Fruit fly (Drosophila melanogaster): ENCODE data around the gene CG4440.

Gene CG4440

DNA sequence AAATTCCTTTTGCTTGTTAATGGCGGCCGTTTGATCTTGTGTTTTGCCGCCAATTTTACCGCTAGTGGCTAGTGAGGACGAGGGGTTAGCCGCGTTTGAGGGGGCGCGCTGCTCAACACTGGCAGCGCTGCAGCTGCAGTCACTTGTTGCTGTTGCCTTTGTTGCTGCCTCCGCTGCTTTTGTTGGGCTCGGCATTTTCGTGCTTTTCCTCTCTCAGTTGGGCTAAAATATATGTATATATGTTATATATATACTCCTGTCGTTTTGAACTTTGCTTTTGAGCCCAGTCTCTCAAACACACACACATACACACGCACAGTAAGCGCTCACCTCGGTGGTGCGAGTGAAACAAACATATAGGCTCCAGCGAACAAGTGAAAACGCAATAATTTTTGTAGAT, 4.9 kb upstream of the CG4440 start (continued):
- TF ChIP-seq oc (tag; optimal IDR thresholded peaks at IDR 0.05) (peak; percentile 19), chif (GFP tag; optimal IDR thresholded peaks at IDR 0.05) (no peak)

DNA sequence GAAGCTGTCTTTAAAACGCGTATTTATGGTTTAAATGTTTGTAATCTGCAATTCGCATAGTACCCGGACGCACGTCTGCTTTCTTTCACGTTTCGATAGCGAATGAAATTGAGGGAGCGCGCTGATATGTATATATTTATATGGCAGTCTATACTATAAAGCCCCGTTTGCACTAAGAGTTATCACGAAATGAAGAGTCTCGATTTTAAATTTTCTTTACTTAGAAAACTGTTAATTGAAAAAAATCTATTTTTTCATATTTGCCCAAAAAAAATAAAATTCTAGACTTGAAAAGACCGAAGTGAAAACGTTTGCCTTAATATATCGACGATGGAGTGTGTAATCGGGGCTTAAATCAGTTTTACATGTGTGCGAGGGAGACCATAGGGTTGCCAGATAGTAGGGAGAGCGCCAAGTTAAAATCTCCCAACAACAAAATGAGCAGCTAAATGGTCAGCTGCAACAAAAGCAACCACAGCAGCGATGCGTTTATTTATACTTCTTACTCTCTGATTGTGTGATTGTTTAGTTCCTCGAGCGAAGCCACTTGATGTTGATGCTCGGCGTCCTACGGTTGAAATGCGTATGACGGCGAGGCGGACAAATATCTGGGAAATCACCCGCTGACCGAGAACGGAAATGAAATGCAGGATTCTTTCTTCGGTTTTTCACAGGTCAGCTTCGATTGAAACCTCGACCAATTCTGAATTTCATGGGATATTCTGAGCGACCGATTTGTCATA, 4.0 kb upstream of the CG4440 start, which contains the start of gene cact:
cact (minus strand) TSS at position 693 of the 743 bp plus-strand sequence.
- peak; percentile 95 for TF ChIP-seq dpn (GFP tag; optimal IDR thresholded peaks at IDR 0.05)
- TF ChIP-seq BEAF-32 (GFP tag; optimal IDR thresholded peaks at IDR 0.05): peak; percentile 70
- TF ChIP-seq p53 (GFP tag; optimal IDR thresholded peaks at IDR 0.05): peak; percentile 83
- TF ChIP-seq trem (tag; optimal IDR thresholded peaks at IDR 0.05): peak; percentile 94
- TF ChIP-seq Hmr (GFP tag; optimal IDR thresholded peaks at IDR 0.05): peak; percentile 93
- TF ChIP-seq ham (GFP tag; IDR thresholded peaks at IDR 0.05): peak; percentile 65; the same call in 1 of the 2 replicates
- TF ChIP-seq cad (GFP tag; optimal IDR thresholded peaks at IDR 0.05): no peak
- peak; percentile 93 for TF ChIP-seq Fer1 (GFP tag; optimal IDR thresholded peaks at IDR 0.05)
- peak; percentile 85 for TF ChIP-seq CG11247 (GFP tag; IDR thresholded peaks at IDR 0.05)
- TF ChIP-seq Nf-YB (GFP tag; optimal IDR thresholded peaks at IDR 0.05): peak; percentile 82
- peak; percentile 54 for TF ChIP-seq Elba2 (GFP tag; optimal IDR thresholded peaks at IDR 0.05)
- peak; percentile 59 for TF ChIP-seq sqz (GFP tag; optimal IDR thresholded peaks at IDR 0.05)
- TF ChIP-seq ro (GFP tag; IDR thresholded peaks at IDR 0.05): peak; percentile 80
- TF ChIP-seq CG8281 (tag; optimal IDR thresholded peaks at IDR 0.05): peak; percentile 68
- peak; percentile 80 for TF ChIP-seq D19B (GFP tag; optimal IDR thresholded peaks at IDR 0.05)
- no peak for TF ChIP-seq tna (GFP tag; IDR thresholded peaks at IDR 0.05; ENCODE audit: partially characterized antibody)
- TF ChIP-seq CG6254 (GFP tag; optimal IDR thresholded peaks at IDR 0.05): peak; percentile 78
- peak; percentile 69 for TF ChIP-seq Dp (GFP tag; optimal IDR thresholded peaks at IDR 0.05)
- no peak for TF ChIP-seq CG34224 (GFP tag; IDR thresholded peaks at IDR 0.05; ENCODE audit: partially characterized antibody)
- TF ChIP-seq pum (GFP tag; optimal IDR thresholded peaks at IDR 0.05): peak; percentile 96
- peak; percentile 86 for TF ChIP-seq CG17568 (GFP tag; optimal IDR thresholded peaks at IDR 0.05)
- TF ChIP-seq Asciz (GFP tag; optimal IDR thresholded peaks at IDR 0.05): peak; percentile 84
- peak; percentile 89 for TF ChIP-seq gcm (GFP tag; optimal IDR thresholded peaks at IDR 0.05)
- TF ChIP-seq CG8944 (GFP tag; optimal IDR thresholded peaks at IDR 0.05): peak; percentile 91
- TF ChIP-seq CG15601 (tag; optimal IDR thresholded peaks at IDR 0.05): peak; percentile 90
- TF ChIP-seq CG6683 (GFP tag; optimal IDR thresholded peaks at IDR 0.05): peak; percentile 79
- no peak for TF ChIP-seq bbx (GFP tag; IDR thresholded peaks at IDR 0.05; ENCODE audit: partially characterized antibody)
- peak; percentile 93 for TF ChIP-seq sob (GFP tag; IDR thresholded peaks at IDR 0.05)
- peak; percentile 46 for TF ChIP-seq gfzf (GFP tag; optimal IDR thresholded peaks at IDR 0.05)
- peak; percentile 92 for TF ChIP-seq CoRest (tag; optimal IDR thresholded peaks at IDR 0.05)
- peak; percentile 61 for TF ChIP-seq hbn (GFP tag; IDR thresholded peaks at IDR 0.05; ENCODE audit: partially characterized antibody)
- TF ChIP-seq gro (GFP tag; optimal IDR thresholded peaks at IDR 0.05): peak; percentile 95
- TF ChIP-seq CG3281 (GFP tag; optimal IDR thresholded peaks at IDR 0.05): peak; percentile 89
- TF ChIP-seq Adf1 (GFP tag; IDR thresholded peaks at IDR 0.05): peak; percentile 65; the same call in 1 of the 2 replicates
- TF ChIP-seq CG9797 (GFP tag; optimal IDR thresholded peaks at IDR 0.05): peak; percentile 67
- peak; percentile 91 for TF ChIP-seq CG17328 (GFP tag; IDR thresholded peaks at IDR 0.05)
- TF ChIP-seq CG3065 (GFP tag; optimal IDR thresholded peaks at IDR 0.05): peak; percentile 83
- TF ChIP-seq CG3847 (GFP tag; IDR thresholded peaks at IDR 0.05): peak; percentile 92
- peak; percentile 73 for TF ChIP-seq nom (GFP tag; optimal IDR thresholded peaks at IDR 0.05)
- TF ChIP-seq CG4328 (GFP tag; optimal IDR thresholded peaks at IDR 0.05): peak; percentile 86
- peak; percentile 84 for TF ChIP-seq cg (GFP tag; optimal IDR thresholded peaks at IDR 0.05)
- TF ChIP-seq CG10979 (tag; optimal IDR thresholded peaks at IDR 0.05): peak; percentile 89
- peak; percentile 93 for TF ChIP-seq HmgD (GFP tag; optimal IDR thresholded peaks at IDR 0.05)
- no peak for TF ChIP-seq Tbp (GFP tag; optimal IDR thresholded peaks at IDR 0.05)
